Fruit fly (Drosophila melanogaster): ENCODE measurements around the gene spri.
A peak's percentile ranks its signal among the peaks of the same experiment; 100 is the strongest.

spri gene

DNA sequence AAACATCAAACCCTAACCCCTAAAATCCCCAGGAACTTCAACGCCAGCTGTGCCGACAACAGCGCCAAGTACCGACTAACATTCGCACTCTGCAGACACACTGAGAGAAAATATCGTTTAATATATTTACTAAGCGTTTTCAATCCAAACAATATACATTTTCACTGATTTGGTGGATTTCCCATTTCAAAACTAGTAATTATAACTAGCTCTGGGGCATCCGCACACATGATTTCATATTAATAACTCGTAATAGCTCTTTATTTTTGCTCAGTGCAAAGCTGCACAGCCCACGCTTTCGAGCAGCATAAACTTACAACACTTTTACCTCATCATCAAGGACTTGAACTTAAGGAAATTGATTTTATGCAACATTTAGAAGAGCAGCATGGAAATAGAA is 21.1 kb downstream of the spri start (continued):
- TF ChIP-seq CG9932 (GFP tag; IDR thresholded peaks at IDR 0.05) (0 out of 2 replicates have a peak, but pooled peaks have one; percentile 5), zen (tag; optimal IDR thresholded peaks at IDR 0.05) (no peak), H2.0 (GFP tag; IDR thresholded peaks at IDR 0.05) (no peak), fu2 (GFP tag; optimal IDR thresholded peaks at IDR 0.05) (no peak), HLHmδ (GFP tag; optimal IDR thresholded peaks at IDR 0.05) (no peak), tx (GFP tag; optimal IDR thresholded peaks at IDR 0.05) (no peak), CG1603 (tag; optimal IDR thresholded peaks at IDR 0.05) (peak; percentile 30), Sox102F (GFP tag; optimal IDR thresholded peaks at IDR 0.05) (peak; percentile 27), CG17802 (tag; optimal IDR thresholded peaks at IDR 0.05) (no peak), HmgZ (tag; optimal IDR thresholded peaks at IDR 0.05) (no peak), CG12219 (GFP tag; optimal IDR thresholded peaks at IDR 0.05) (peak; percentile 2), CG14860 (GFP tag; IDR thresholded peaks at IDR 0.05; ENCODE audit: partially characterized antibody) (no peak), dpn (GFP tag; optimal IDR thresholded peaks at IDR 0.05) (peak in 1 of 2 experiments; percentile 3), amos (GFP tag; IDR thresholded peaks at IDR 0.05; ENCODE audit: partially characterized antibody) (no peak), Ada2b (GFP tag; IDR thresholded peaks at IDR 0.05) (peak; percentile 46; the same call in 1 of the 2 replicates), CG4328 (GFP tag; optimal IDR thresholded peaks at IDR 0.05) (no peak), dmrt11E (tag; optimal IDR thresholded peaks at IDR 0.05) (no peak), CG1647 (GFP tag; optimal IDR thresholded peaks at IDR 0.05) (no peak), fd102C (GFP tag; optimal IDR thresholded peaks at IDR 0.05) (no peak), Atf6 (GFP tag; IDR thresholded peaks at IDR 0.05) (0 out of 2 replicates have a peak, but pooled peaks have one; percentile 43), CG4424 (GFP tag; optimal IDR thresholded peaks at IDR 0.05) (no peak), Lhr (GFP tag; optimal IDR thresholded peaks at IDR 0.05) (no peak), Hr51 (GFP tag; optimal IDR thresholded peaks at IDR 0.05) (peak in 1 of 2 experiments; percentile 23), hth (optimal IDR thresholded peaks at IDR 0.05) (no peak), zfh1 (GFP tag; IDR thresholded peaks at IDR 0.05) (peak; percentile 47; the same call in 1 of the 3 replicates), Dad (GFP tag; optimal IDR thresholded peaks at IDR 0.05) (no peak), Oli (tag; optimal IDR thresholded peaks at IDR 0.05) (no peak), CG14050 (GFP tag; IDR thresholded peaks at IDR 0.05) (no peak), CG2678 (tag; optimal IDR thresholded peaks at IDR 0.05) (peak; percentile 51), Poxn (GFP tag; IDR thresholded peaks at IDR 0.05) (no peak), Lpt (GFP tag; optimal IDR thresholded peaks at IDR 0.05) (no peak), CG11695 (GFP tag; IDR thresholded peaks at IDR 0.05) (0 out of 3 replicates have a peak, but pooled peaks have one; percentile 12), sob (GFP tag; IDR thresholded peaks at IDR 0.05) (0 out of 2 replicates have a peak, but pooled peaks have one; percentile 17), ind (GFP tag; optimal IDR thresholded peaks at IDR 0.05) (peak; percentile 3), Camta (GFP tag; optimal IDR thresholded peaks at IDR 0.05) (no peak), CG18476 (GFP tag; optimal IDR thresholded peaks at IDR 0.05) (no peak), CG4404 (GFP tag; IDR thresholded peaks at IDR 0.05) (no peak), CG43689 (GFP tag; IDR thresholded peaks at IDR 0.05) (no peak), az2 (GFP tag; optimal IDR thresholded peaks at IDR 0.05) (peak; percentile 5), odd (GFP tag; optimal IDR thresholded peaks at IDR 0.05) (no peak), sisA (GFP tag; IDR thresholded peaks at IDR 0.05) (0 out of 2 replicates have a peak, but pooled peaks have one; percentile 32), CG15514 (GFP tag; optimal IDR thresholded peaks at IDR 0.05) (peak; percentile 13), sens-2 (GFP tag; IDR thresholded peaks at IDR 0.05) (no peak), CG18011 (GFP tag; optimal IDR thresholded peaks at IDR 0.05) (no peak), CG15269 (tag; optimal IDR thresholded peaks at IDR 0.05) (peak; percentile 6), lab (GFP tag; optimal IDR thresholded peaks at IDR 0.05) (peak; percentile 41), CG31365 (tag; optimal IDR thresholded peaks at IDR 0.05) (no peak), CG17612 (GFP tag; IDR thresholded peaks at IDR 0.05) (no peak), CG15601 (tag; optimal IDR thresholded peaks at IDR 0.05) (no peak), ems (GFP tag; optimal IDR thresholded peaks at IDR 0.05) (no peak), hb (GFP tag; IDR thresholded peaks at IDR 0.05; ENCODE audit: partially characterized antibody) (no peak)

All from whole organism, embryonic.